Worm (Caenorhabditis elegans) whole organism, L4 larva: Measurements from ENCODE around the gene ZC8.6.

Experiments
- ceh-20 ChIP-seq: fragments of 200-800 bp; sonication (Bioruptor generic); IDR thresholded peaks from 2 replicates; pipeline ENCODE4 v1.3.6; 2022; ENCODE audit warnings: missing genetic modification reagents, missing genetic modification characterization, missing compliant biosample characterization
- ceh-28 ChIP-seq: fragments of 150-350 bp; optimal IDR thresholded peaks from 2 replicates; lab custom pipeline; 2014; ENCODE audit warnings: missing biosample characterization, missing genetic modification reagents, missing genetic modification characterization

DNA sequence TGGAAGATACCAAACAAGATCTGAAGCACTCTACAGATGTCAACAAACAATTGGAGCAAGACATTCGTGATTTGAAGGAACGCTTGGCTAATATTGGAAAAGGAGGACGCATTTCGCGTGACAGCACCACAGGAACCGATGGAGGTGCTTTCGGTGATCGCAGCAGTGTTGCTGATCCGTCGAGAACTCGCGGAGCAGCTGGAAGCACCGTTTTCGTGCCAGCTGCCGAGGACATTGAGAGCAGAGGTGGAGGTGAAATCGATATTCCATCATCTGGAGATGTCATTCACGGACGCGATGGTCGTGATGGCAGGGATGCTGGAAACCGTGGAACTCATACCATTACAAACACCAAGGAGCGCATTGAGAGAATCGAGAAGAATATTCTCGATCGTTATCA, 9.8 kb downstream of the ZC8.6 start:
- TF ChIP-seq ceh-20 (GFP tag; lab: Robert Waterston, UW), result no peak
- no peak for TF ChIP-seq ceh-28 (tag; lab: Kevin White, UChicago)
